Fruit fly (Drosophila melanogaster): ENCODE results near the gene gpp.

- TF ChIP-seq Ets98B (GFP tag; IDR thresholded peaks at IDR 0.05) (no peak), rn (GFP tag; IDR thresholded peaks at IDR 0.05) (no peak), CG12605 (GFP tag; IDR thresholded peaks at IDR 0.05) (no peak), CG10348 (GFP tag; IDR thresholded peaks at IDR 0.05) (no peak), CG8159 (tag; optimal IDR thresholded peaks at IDR 0.05) (no peak), CG9948 (tag; optimal IDR thresholded peaks at IDR 0.05) (no peak), D1 (tag; optimal IDR thresholded peaks at IDR 0.05) (no peak), gl (tag; optimal IDR thresholded peaks at IDR 0.05) (no peak), CG17806 (tag; optimal IDR thresholded peaks at IDR 0.05) (no peak), CG14655 (GFP tag; optimal IDR thresholded peaks at IDR 0.05) (no peak), CG15710 (tag; optimal IDR thresholded peaks at IDR 0.05) (no peak)
Measured at dm6 chr3R:6396613-6397012, 10.0 kb upstream of the gpp start.
